Fruit fly (Drosophila melanogaster) Kc167 (cell line): ENCODE results near the gene dl.

Source experiments
- Myc ChIP-seq: fragments of >200 bp; optimal IDR thresholded peaks from 2 replicates; lab custom pipeline; 2017; ENCODE audit warnings: missing external identifiers
- h ChIP-seq: fragments of >200 bp; optimal IDR thresholded peaks from 3 replicates; lab custom pipeline; 2018; ENCODE audit warnings: missing external identifiers
- insv ChIP-seq: fragments of >200 bp; optimal IDR thresholded peaks from 3 replicates; lab custom pipeline; 2018; ENCODE audit warnings: missing external identifiers
- psq ChIP-seq: fragments of >200 bp; optimal IDR thresholded peaks from 2 replicates; lab custom pipeline; 2017; ENCODE audit warnings: missing external identifiers
- ttk ChIP-seq: sonication (Bioruptor generic); optimal IDR thresholded peaks from 2 replicates; lab custom pipeline; 2017; ENCODE audit warnings: missing external identifiers

dm6 chr2L:17430602-17431358 is 19.4 kb downstream of the dl start:
- no peak for TF ChIP-seq ttk (lab: Kevin White, UChicago)
- no peak for TF ChIP-seq psq (lab: Kevin White, UChicago)
- no peak for TF ChIP-seq Myc (lab: Kevin White, UChicago)
- no peak for TF ChIP-seq h (lab: Kevin White, UChicago)
- no peak for TF ChIP-seq insv (lab: Kevin White, UChicago)
